Worm (Caenorhabditis elegans): Measurements from ENCODE around the gene R05H11.1.

Gene R05H11.1

DNA sequence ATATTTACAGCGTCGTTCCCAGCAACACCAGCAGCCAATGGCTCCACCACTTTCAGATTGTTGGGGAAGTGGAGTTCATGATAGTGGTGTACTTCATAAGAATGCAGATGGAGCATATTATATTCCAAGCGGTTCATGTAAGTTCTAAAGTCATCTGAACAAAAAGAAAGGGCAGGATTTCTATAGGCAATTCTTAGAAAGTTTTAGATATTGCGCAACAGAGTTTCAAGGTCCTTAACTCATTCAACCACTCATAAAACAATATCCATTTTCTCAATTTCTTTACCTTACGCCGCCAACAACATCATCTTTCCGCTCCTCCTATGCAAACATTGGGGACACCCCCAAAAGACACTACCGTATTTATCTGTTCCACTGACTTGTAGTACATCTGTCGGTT lies 35.9 kb downstream of the R05H11.1 start:
- peak in 1 of 2 experiments; percentile 45 for TF ChIP-seq unc-62 (GFP tag; optimal IDR thresholded peaks at IDR 0.05 in 1 of 2)
- no peak for TF ChIP-seq unc-62 (tag; optimal IDR thresholded peaks at IDR 0.05)
- TF ChIP-seq aha-1 (tag), result peak; percentile 47
- no peak for TF ChIP-seq snpc-4 (tag; optimal IDR thresholded peaks at IDR 0.05)

DNA sequence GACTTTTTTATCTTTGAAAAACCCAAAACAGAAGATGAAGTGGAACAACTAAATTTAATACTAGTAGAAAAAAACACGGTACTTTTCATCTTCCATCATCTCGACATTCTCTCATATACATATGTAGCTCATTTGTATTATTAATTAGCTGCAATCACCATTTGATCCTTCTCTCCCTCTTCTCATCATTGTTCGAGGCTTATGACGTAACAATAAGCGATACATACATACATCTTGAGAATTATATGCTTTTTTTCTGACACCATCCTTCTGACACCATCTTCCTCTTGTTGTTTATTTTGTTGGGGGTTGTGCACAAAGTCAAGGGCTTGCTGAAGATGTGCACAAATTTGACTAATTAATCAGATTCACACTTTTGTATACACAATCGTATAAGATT lies 41.9 kb downstream of the R05H11.1 start:
- no peak for TF ChIP-seq nhr-237 (tag; optimal IDR thresholded peaks at IDR 0.05)
- TF ChIP-seq rbr-2 (tag; optimal IDR thresholded peaks at IDR 0.05), result no peak
- no peak for TF ChIP-seq daf-16 (GFP tag; optimal IDR thresholded peaks at IDR 0.05)
- TF ChIP-seq daf-16 (tag; optimal IDR thresholded peaks at IDR 0.05), result no peak

DNA sequence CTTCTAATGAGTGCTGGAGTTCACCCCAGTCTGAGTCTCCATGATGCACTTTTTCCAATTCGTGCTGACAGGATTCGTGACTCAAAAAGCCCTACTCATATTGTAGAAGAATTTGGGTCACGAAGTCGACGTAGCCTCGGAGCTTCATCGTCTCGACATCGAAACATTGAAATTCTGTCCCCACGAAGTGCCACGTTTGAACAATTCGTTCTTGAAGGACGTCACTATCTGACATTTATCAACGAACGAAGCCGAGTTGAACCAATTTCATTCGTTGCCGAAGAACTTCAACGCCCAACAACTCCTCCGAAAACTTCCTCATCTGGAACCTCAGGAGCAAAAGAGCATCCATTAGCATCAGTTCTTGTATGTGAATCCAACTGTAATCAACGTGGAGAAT lies 43.7 kb downstream of the R05H11.1 start:
- TF ChIP-seq unc-62 (GFP tag; optimal IDR thresholded peaks at IDR 0.05 in 1 of 2), result peak in 1 of 2 experiments; percentile 94
- no peak for TF ChIP-seq unc-62 (tag; optimal IDR thresholded peaks at IDR 0.05)
- no peak for TF ChIP-seq arid-1 (GFP tag; conservative IDR thresholded peaks at IDR 0.05)
